Fruit fly (Drosophila melanogaster) whole organism, adult: ENCODE measurements around the gene Tm2.

Experiments
- CG11617 ChIP-seq: fragments of 200-800 bp; sonication (Bioruptor generic); optimal IDR thresholded peaks from 2 replicates; lab custom pipeline; 2017; ENCODE audit warnings: mild to moderate bottlenecking, missing biosample characterization, missing genetic modification reagents, missing genetic modification characterization
- CG12768 ChIP-seq: fragments of 200-800 bp; sonication (Bioruptor generic); optimal IDR thresholded peaks from 2 replicates; lab custom pipeline; 2017; ENCODE audit warnings: missing biosample characterization, missing genetic modification characterization, mild to moderate bottlenecking, moderate library complexity, missing genetic modification reagents
- CG14711 ChIP-seq: fragments of 200-800 bp; sonication (Bioruptor generic); optimal IDR thresholded peaks from 2 replicates; lab custom pipeline; 2018; ENCODE audit warnings: missing biosample characterization, mild to moderate bottlenecking, missing genetic modification characterization, moderate library complexity
- CG1620 ChIP-seq: fragments of 200-800 bp; sonication (Bioruptor generic); optimal IDR thresholded peaks from 2 replicates; lab custom pipeline; 2016; ENCODE audit warnings: missing biosample characterization, missing genetic modification characterization
- CG33017 ChIP-seq: fragments of 200-800 bp; sonication (Bioruptor generic); optimal IDR thresholded peaks from 2 replicates; lab custom pipeline; 2018; ENCODE audit warnings: missing biosample characterization, mild to moderate bottlenecking, missing genetic modification characterization, moderate library complexity
- CG5204 ChIP-seq: fragments of 200-800 bp; sonication (Bioruptor generic); optimal IDR thresholded peaks from 2 replicates; lab custom pipeline; 2016; ENCODE audit warnings: missing biosample characterization, missing genetic modification characterization
- CG7045 ChIP-seq: fragments of 200-800 bp; sonication (Bioruptor generic); optimal IDR thresholded peaks from 2 replicates; lab custom pipeline; 2017; ENCODE audit warnings: missing biosample characterization, mild to moderate bottlenecking, missing genetic modification characterization
- CG7101 ChIP-seq: fragments of 200-800 bp; sonication (Bioruptor generic); optimal IDR thresholded peaks from 2 replicates; lab custom pipeline; 2018; ENCODE audit warnings: missing biosample characterization, mild to moderate bottlenecking, missing genetic modification characterization, moderate library complexity
- Clk ChIP-seq: fragments of 200-800 bp; sonication (Bioruptor generic); optimal IDR thresholded peaks from 2 replicates; lab custom pipeline; 2017; ENCODE audit warnings: missing biosample characterization, missing genetic modification characterization
- Crg-1 ChIP-seq: fragments of 200-800 bp; sonication (Bioruptor generic); optimal IDR thresholded peaks from 2 replicates; lab custom pipeline; 2016; ENCODE audit warnings: missing biosample characterization, missing genetic modification characterization
- Hr96 ChIP-seq: fragments of 200-800 bp; sonication (Bioruptor generic); optimal IDR thresholded peaks from 2 replicates; lab custom pipeline; 2016; ENCODE audit warnings: missing biosample characterization, missing genetic modification characterization
- Mnt ChIP-seq: fragments of 200-800 bp; sonication (Bioruptor generic); optimal IDR thresholded peaks from 2 replicates; lab custom pipeline; 2016; ENCODE audit warnings: missing biosample characterization, mild to moderate bottlenecking, missing genetic modification characterization
- bab1 ChIP-seq: fragments of 200-800 bp; sonication (Bioruptor generic); optimal IDR thresholded peaks from 3 replicates; lab custom pipeline; 2019; ENCODE audit warnings: missing biosample characterization, mild to moderate bottlenecking, missing genetic modification characterization, moderate library complexity
- cic ChIP-seq: fragments of 200-800 bp; sonication (Bioruptor generic); optimal IDR thresholded peaks from 2 replicates; lab custom pipeline; 2017; ENCODE audit warnings: missing biosample characterization, mild to moderate bottlenecking, missing genetic modification characterization, moderate library complexity
- cnc ChIP-seq, 2 experiments: fragments of >200 bp; optimal IDR thresholded peaks; 2 replicates each; lab custom pipeline; 2017
- kay ChIP-seq: fragments of 200-800 bp; sonication (Bioruptor generic); peaks from one replicate; lab custom pipeline; 2016; ENCODE audit warnings: missing biosample characterization, missing genetic modification characterization, borderline replicate concordance
- ovo ChIP-seq: fragments of 200-800 bp; sonication (Bioruptor generic); optimal IDR thresholded peaks from 2 replicates; lab custom pipeline; 2016; ENCODE audit warnings: missing biosample characterization, missing genetic modification characterization
- pad ChIP-seq: fragments of 200-800 bp; sonication (Bioruptor generic); optimal IDR thresholded peaks from 3 replicates; lab custom pipeline; 2017; ENCODE audit warnings: missing biosample characterization, missing genetic modification characterization, mild to moderate bottlenecking, moderate library complexity, missing genetic modification reagents
- tj ChIP-seq: fragments of 200-800 bp; sonication (Bioruptor generic); optimal IDR thresholded peaks from 3 replicates; lab custom pipeline; 2017; ENCODE audit warnings: missing biosample characterization, mild to moderate bottlenecking, missing genetic modification characterization, moderate library complexity
- toe ChIP-seq: fragments of 200-800 bp; sonication (Bioruptor generic); optimal IDR thresholded peaks from 2 replicates; lab custom pipeline; 2016; ENCODE audit warnings: missing biosample characterization, missing genetic modification characterization

Gene Tm2

dm6 chr3R:15268856-15269255 lies 41.1 kb upstream of the Tm2 start:
- TF ChIP-seq toe (no peak), tj (GFP tag; lab: Kevin White, UChicago) (peak; percentile 90)

dm6 chr3R:15275158-15275623 lies 34.8 kb upstream of the Tm2 start, which contains the start of the genes Cp190 and CG4338:
Cp190 (minus strand) TSS chr3R:15275241.
CG4338 (plus strand) TSS chr3R:15275522.
- TF ChIP-seq cnc (optimal IDR thresholded peaks at IDR 0.05; lab: Kevin White, UChicago) = no peak
- peak; percentile 96 for TF ChIP-seq CG1620 (GFP tag; lab: Kevin White, UChicago)
- TF ChIP-seq pad (GFP tag; lab: Kevin White, UChicago) = peak; percentile 90
- peak; percentile 96 for TF ChIP-seq Mnt
- peak; percentile 98 for TF ChIP-seq CG33017 (tag; lab: Kevin White, UChicago)
- peak; percentile 99 for TF ChIP-seq CG7101 (tag; lab: Kevin White, UChicago)
- no peak for TF ChIP-seq kay (GFP tag; lab: Kevin White, UChicago)
- TF ChIP-seq CG11617 (GFP tag; lab: Kevin White, UChicago) = peak; percentile 98
- TF ChIP-seq Clk (GFP tag; lab: Kevin White, UChicago) = peak; percentile 94
- peak; percentile 98 for TF ChIP-seq CG12768 (GFP tag; lab: Kevin White, UChicago)
- peak; percentile 97 for TF ChIP-seq CG14711 (tag; lab: Kevin White, UChicago)
- no peak for TF ChIP-seq CG5204
- TF ChIP-seq tj (GFP tag; lab: Kevin White, UChicago) = peak; percentile 88
- peak; percentile 95 for TF ChIP-seq Crg-1
- peak; percentile 94 for TF ChIP-seq Hr96
- peak; percentile 98 for TF ChIP-seq CG7045 (GFP tag; lab: Kevin White, UChicago)
- TF ChIP-seq cic (GFP tag; lab: Kevin White, UChicago) = peak; percentile 77
- TF ChIP-seq toe = peak; percentile 98
- TF ChIP-seq ovo (GFP tag; lab: Kevin White, UChicago) = peak; percentile 91
- peak; percentile 98 for TF ChIP-seq bab1

dm6 chr3R:15277926-15278869 lies 31.8 kb upstream of the Tm2 start, which contains the start of the genes MRG15 and Tm1:
MRG15 (minus strand) TSS chr3R:15278109.
Tm1 (plus strand) TSS chr3R:15278220.
- TF ChIP-seq tj (GFP tag; lab: Kevin White, UChicago) = peak; percentile 22
- peak; percentile 69 for TF ChIP-seq Mnt
- peak; percentile 15 for TF ChIP-seq CG14711 (tag; lab: Kevin White, UChicago)
- TF ChIP-seq Hr96 = no peak
- no peak for TF ChIP-seq ovo (GFP tag; lab: Kevin White, UChicago)
- peak; percentile 7 for TF ChIP-seq CG11617 (GFP tag; lab: Kevin White, UChicago)

dm6 chr3R:15280619-15281334 lies 29.2 kb upstream of the Tm2 start:
- peak; percentile 8 for TF ChIP-seq CG7101 (tag; lab: Kevin White, UChicago)
- no peak for TF ChIP-seq CG7045 (GFP tag; lab: Kevin White, UChicago)
- peak; percentile 9 for TF ChIP-seq tj (GFP tag; lab: Kevin White, UChicago)
- no peak for TF ChIP-seq toe
- TF ChIP-seq kay (GFP tag; lab: Kevin White, UChicago) = no peak
- no peak for TF ChIP-seq CG1620 (GFP tag; lab: Kevin White, UChicago)
- TF ChIP-seq bab1 = peak; percentile 34
- TF ChIP-seq ovo (GFP tag; lab: Kevin White, UChicago) = no peak
- TF ChIP-seq Hr96 = no peak
- TF ChIP-seq CG12768 (GFP tag; lab: Kevin White, UChicago) = no peak
- TF ChIP-seq cnc (optimal IDR thresholded peaks at IDR 0.05; lab: Kevin White, UChicago) = no peak
- TF ChIP-seq CG14711 (tag; lab: Kevin White, UChicago) = peak; percentile 16
- no peak for TF ChIP-seq Crg-1
- TF ChIP-seq Mnt = no peak
- peak; percentile 38 for TF ChIP-seq CG11617 (GFP tag; lab: Kevin White, UChicago)
- TF ChIP-seq CG5204 = no peak
- no peak for TF ChIP-seq CG33017 (tag; lab: Kevin White, UChicago)
- TF ChIP-seq cic (GFP tag; lab: Kevin White, UChicago) = no peak
- TF ChIP-seq pad (GFP tag; lab: Kevin White, UChicago) = peak; percentile 21
- no peak for TF ChIP-seq Clk (GFP tag; lab: Kevin White, UChicago)

- TF ChIP-seq Mnt (no peak), Crg-1 (no peak), bab1 (no peak), cic (GFP tag; lab: Kevin White, UChicago) (no peak), CG7101 (tag; lab: Kevin White, UChicago) (no peak), CG12768 (GFP tag; lab: Kevin White, UChicago) (no peak), CG14711 (tag; lab: Kevin White, UChicago) (no peak), pad (GFP tag; lab: Kevin White, UChicago) (no peak), tj (GFP tag; lab: Kevin White, UChicago) (no peak)
Observed at dm6 chr3R:15281335-15281963, 28.5 kb upstream of the Tm2 start.
